Worm (Caenorhabditis elegans) whole organism, L2 larva: ENCODE measurements around the gene fbxa-81.

ENCODE experiments used
- aly-2 ChIP-seq: fragments of 150-350 bp; optimal IDR thresholded peaks from 2 replicates; lab custom pipeline; 2014; ENCODE audit warnings: missing biosample characterization, missing genetic modification characterization
- ama-1 ChIP-seq: fragments of 150-350 bp; optimal IDR thresholded peaks from 2 replicates; lab custom pipeline; 2018; ENCODE audit warnings: inconsistent platforms
- crh-2 ChIP-seq: sonication (generic microtip); optimal IDR thresholded peaks from 2 replicates; lab custom pipeline; 2017; ENCODE audit warnings: missing biosample characterization, missing genetic modification characterization
- elt-3 ChIP-seq: sonication (generic microtip); optimal IDR thresholded peaks from 2 replicates; lab custom pipeline; 2017; ENCODE audit warnings: missing biosample characterization, missing genetic modification characterization
- nhr-10 ChIP-seq: sonication (generic microtip); optimal IDR thresholded peaks from 2 replicates; lab custom pipeline; 2017; ENCODE audit warnings: missing biosample characterization, missing genetic modification characterization
- nhr-12 ChIP-seq: fragments of 150-350 bp; optimal IDR thresholded peaks from 2 replicates; lab custom pipeline; 2014; ENCODE audit warnings: missing biosample characterization, missing genetic modification characterization
- nhr-21 ChIP-seq: fragments of 150-350 bp; optimal IDR thresholded peaks from 2 replicates; lab custom pipeline; 2014; ENCODE audit warnings: missing biosample characterization, missing genetic modification characterization
- nhr-25 ChIP-seq: fragments of 150-350 bp; sonication (generic microtip); optimal IDR thresholded peaks from 3 replicates; lab custom pipeline; 2014; ENCODE audit warnings: missing biosample characterization, missing genetic modification characterization
- nhr-6 ChIP-seq: fragments of 150-350 bp; optimal IDR thresholded peaks from 2 replicates; lab custom pipeline; 2014; ENCODE audit warnings: missing biosample characterization, missing genetic modification characterization
- skn-1 ChIP-seq: sonication (generic microtip); optimal IDR thresholded peaks from 2 replicates; lab custom pipeline; 2017; ENCODE audit warnings: missing biosample characterization, missing genetic modification characterization
- snpc-4 ChIP-seq: fragments of 150-350 bp; optimal IDR thresholded peaks from 2 replicates; lab custom pipeline; 2014; ENCODE audit warnings: missing biosample characterization, missing genetic modification characterization
- unc-39 ChIP-seq: fragments of 150-350 bp; optimal IDR thresholded peaks from 2 replicates; lab custom pipeline; 2014; ENCODE audit warnings: missing biosample characterization, missing genetic modification characterization
- zag-1 ChIP-seq: fragments of 150-350 bp; optimal IDR thresholded peaks from 2 replicates; lab custom pipeline; 2014; ENCODE audit warnings: missing biosample characterization, missing genetic modification characterization

- TF ChIP-seq crh-2 (tag; lab: Kevin White, UChicago) (no peak), nhr-21 (no peak), aly-2 (tag; lab: Kevin White, UChicago) (no peak), nhr-6 (tag; lab: Kevin White, UChicago) (no peak), ama-1 (lab: Kevin White, UChicago) (no peak), nhr-25 (tag; lab: Kevin White, UChicago) (no peak), elt-3 (tag; lab: Kevin White, UChicago) (no peak), snpc-4 (tag; lab: Kevin White, UChicago) (no peak), nhr-12 (tag; lab: Kevin White, UChicago) (no peak), nhr-10 (tag; lab: Kevin White, UChicago) (no peak), zag-1 (no peak), unc-39 (tag; lab: Kevin White, UChicago) (no peak), skn-1 (no peak)
Observed at ce11 chrX:14495075-14495474, 46.8 kb downstream of the fbxa-81 start.
